Fruit fly (Drosophila melanogaster) whole organism, prepupa: ENCODE results near the gene CG17261.

Experiments
- CG1621 ChIP-seq: fragments of 200-800 bp; sonication (Bioruptor generic); optimal IDR thresholded peaks from 3 replicates; lab custom pipeline; 2018; ENCODE audit warnings: missing biosample characterization, mild to moderate bottlenecking, missing genetic modification characterization
- CG4318 ChIP-seq: fragments of 200-800 bp; sonication (Bioruptor generic); optimal IDR thresholded peaks from 3 replicates; lab custom pipeline; 2017; ENCODE audit warnings: missing biosample characterization, mild to moderate bottlenecking, missing genetic modification characterization
- Gug ChIP-seq: fragments of 200-800 bp; sonication (Bioruptor generic); IDR thresholded peaks from 2 replicates; pipeline ENCODE4 v1.3.6; 2022; ENCODE audit warnings: missing biosample characterization, missing genetic modification characterization
- Sox15 ChIP-seq: fragments of 200-800 bp; sonication (Bioruptor generic); optimal IDR thresholded peaks from 3 replicates; lab custom pipeline; 2016; ENCODE audit warnings: missing biosample characterization, missing genetic modification characterization
- lz ChIP-seq: fragments of 200-800 bp; sonication (Bioruptor generic); optimal IDR thresholded peaks from 3 replicates; lab custom pipeline; 2016; ENCODE audit warnings: missing biosample characterization, missing genetic modification characterization

dm6 chr2L:3012780-3013179 lies 29.6 kb upstream of the CG17261 start:
- TF ChIP-seq lz (GFP tag; lab: Kevin White, UChicago): peak; percentile 43
- peak; percentile 64 for TF ChIP-seq Gug (GFP tag; lab: Robert Waterston, UW)
- no peak for TF ChIP-seq CG4318 (GFP tag; lab: Kevin White, UChicago)
- TF ChIP-seq CG1621 (tag; lab: Kevin White, UChicago): peak; percentile 21
- TF ChIP-seq Sox15 (GFP tag; lab: Kevin White, UChicago): no peak
